Worm (Caenorhabditis elegans): Measurements from ENCODE around the gene srh-209.

Gene srh-209

DNA sequence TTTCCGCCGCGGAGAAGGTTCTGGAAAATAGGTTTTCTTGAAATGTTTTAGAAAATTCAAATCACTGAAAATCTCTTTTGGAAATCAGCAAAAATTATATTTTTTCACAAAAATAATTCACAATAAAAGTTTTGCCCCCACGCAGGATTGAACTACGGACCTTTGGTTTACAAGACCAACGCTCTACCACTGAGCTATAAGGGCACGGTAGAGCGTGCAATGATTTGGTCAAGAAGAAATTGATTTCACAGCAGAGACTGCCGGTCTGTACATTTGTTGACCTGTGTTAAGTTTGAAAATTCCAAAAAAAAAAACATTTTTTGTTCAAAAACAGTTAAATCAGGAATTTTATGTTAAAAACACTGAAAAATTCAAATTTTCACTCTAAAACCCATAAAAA is 7.7 kb upstream of the srh-209 start:
- TF ChIP-seq ztf-11 (tag; optimal IDR thresholded peaks at IDR 0.05) (no peak), elt-3 (tag; optimal IDR thresholded peaks at IDR 0.05) (no peak), skn-1 (tag; optimal IDR thresholded peaks at IDR 0.05) (no peak), eor-1 (tag; optimal IDR thresholded peaks at IDR 0.05) (no peak), unc-39 (tag; optimal IDR thresholded peaks at IDR 0.05) (no peak), elt-2 (tag; optimal IDR thresholded peaks at IDR 0.05) (peak; percentile 14), snpc-4 (tag; optimal IDR thresholded peaks at IDR 0.05) (no peak), tbx-2 (tag; optimal IDR thresholded peaks at IDR 0.05) (no peak)

DNA sequence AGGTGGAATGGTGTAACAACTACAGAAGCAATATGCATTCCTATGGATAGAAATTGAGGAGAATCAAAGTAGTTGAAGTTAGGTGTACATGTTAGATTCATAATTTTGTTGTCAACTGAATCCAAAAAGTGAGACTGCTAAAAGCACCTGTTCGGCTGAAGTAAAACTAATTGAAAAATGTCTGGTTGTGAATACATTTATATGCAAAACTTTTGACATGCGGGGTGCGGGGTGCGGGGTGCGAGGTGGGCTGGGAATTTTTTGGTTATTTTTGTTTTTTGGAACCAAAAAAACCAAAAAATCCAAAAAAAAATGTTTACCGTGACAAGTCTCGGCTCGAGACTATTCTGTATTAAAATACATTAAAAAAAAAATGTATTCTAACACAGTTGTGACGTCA is 5.5 kb upstream of the srh-209 start, which contains the start of gene srh-207:
Gene srh-207 (minus strand): TSS at position 101 of the 400 bp plus-strand sequence.
- TF ChIP-seq snpc-4 (tag; optimal IDR thresholded peaks at IDR 0.05) (no peak), pha-4 (tag; optimal IDR thresholded peaks at IDR 0.05) (no peak), elt-2 (tag; optimal IDR thresholded peaks at IDR 0.05) (no peak), jun-1 (tag; optimal IDR thresholded peaks at IDR 0.05) (no peak), elt-3 (tag; optimal IDR thresholded peaks at IDR 0.05) (no peak), nhr-76 (tag; optimal IDR thresholded peaks at IDR 0.05) (no peak), nhr-67 (tag; optimal IDR thresholded peaks at IDR 0.05) (no peak), nhr-237 (tag; optimal IDR thresholded peaks at IDR 0.05) (no peak), tbx-2 (tag; optimal IDR thresholded peaks at IDR 0.05) (no peak), lin-39 (tag; optimal IDR thresholded peaks at IDR 0.05) (no peak), nhr-25 (tag; optimal IDR thresholded peaks at IDR 0.05) (no peak), fos-1 (tag; optimal IDR thresholded peaks at IDR 0.05) (no peak)

DNA sequence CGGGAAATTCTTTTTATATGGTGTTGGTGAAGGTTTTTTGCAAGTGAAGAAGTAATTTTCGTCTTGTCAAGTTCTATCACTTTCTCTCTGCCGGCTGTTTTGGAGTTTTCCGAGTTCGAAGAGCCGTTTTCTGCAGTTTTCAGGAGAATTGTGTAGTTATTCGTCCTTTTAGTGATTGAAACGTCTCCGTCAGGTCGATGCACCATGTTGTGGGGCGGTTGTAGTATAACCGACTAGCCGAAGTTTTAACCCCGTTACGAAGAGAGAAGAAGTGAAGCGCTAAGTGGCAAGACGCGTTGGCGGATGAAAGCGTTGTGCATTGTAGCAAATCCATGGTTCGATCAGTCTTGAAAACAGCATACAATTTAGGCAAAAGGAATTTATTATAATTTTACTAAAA is 1.9 kb downstream of the srh-209 start:
- TF ChIP-seq lin-15B (tag; optimal IDR thresholded peaks at IDR 0.05) (no peak), zag-1 (tag; optimal IDR thresholded peaks at IDR 0.05) (no peak), fos-1 (tag; optimal IDR thresholded peaks at IDR 0.05) (no peak), sea-2 (GFP tag; optimal IDR thresholded peaks at IDR 0.05) (no peak), skn-1 (tag; optimal IDR thresholded peaks at IDR 0.05) (no peak), unc-62 (GFP tag; optimal IDR thresholded peaks at IDR 0.05) (no peak), unc-39 (tag; optimal IDR thresholded peaks at IDR 0.05) (no peak), fkh-2 (tag; optimal IDR thresholded peaks at IDR 0.05) (no peak), nhr-67 (tag; optimal IDR thresholded peaks at IDR 0.05) (no peak), elt-3 (tag; optimal IDR thresholded peaks at IDR 0.05) (no peak), ama-1 (optimal IDR thresholded peaks at IDR 0.05) (no peak)

- TF ChIP-seq eor-1 (tag; optimal IDR thresholded peaks at IDR 0.05) (no peak), jun-1 (tag; optimal IDR thresholded peaks at IDR 0.05) (no peak), elt-2 (tag; optimal IDR thresholded peaks at IDR 0.05) (no peak), nhr-67 (tag; optimal IDR thresholded peaks at IDR 0.05) (no peak), elt-1 (tag; optimal IDR thresholded peaks at IDR 0.05) (no peak), ceh-28 (tag; optimal IDR thresholded peaks at IDR 0.05) (no peak), R02D3.7 (tag; optimal IDR thresholded peaks at IDR 0.05) (no peak), lsy-12 (tag; optimal IDR thresholded peaks at IDR 0.05) (no peak), fkh-10 (GFP tag; optimal IDR thresholded peaks at IDR 0.05) (no peak), nhr-237 (tag; optimal IDR thresholded peaks at IDR 0.05) (no peak), unc-62 (GFP tag; optimal IDR thresholded peaks at IDR 0.05) (no peak), nhr-23 (tag; optimal IDR thresholded peaks at IDR 0.05) (no peak)
Measured at ce11 chrV:18397814-18398213, 6.9 kb downstream of the srh-209 start, which contains the start of gene Y51A2B.16. Gene Y51A2B.16, minus strand, starts transcription at chrV:18397914.

DNA sequence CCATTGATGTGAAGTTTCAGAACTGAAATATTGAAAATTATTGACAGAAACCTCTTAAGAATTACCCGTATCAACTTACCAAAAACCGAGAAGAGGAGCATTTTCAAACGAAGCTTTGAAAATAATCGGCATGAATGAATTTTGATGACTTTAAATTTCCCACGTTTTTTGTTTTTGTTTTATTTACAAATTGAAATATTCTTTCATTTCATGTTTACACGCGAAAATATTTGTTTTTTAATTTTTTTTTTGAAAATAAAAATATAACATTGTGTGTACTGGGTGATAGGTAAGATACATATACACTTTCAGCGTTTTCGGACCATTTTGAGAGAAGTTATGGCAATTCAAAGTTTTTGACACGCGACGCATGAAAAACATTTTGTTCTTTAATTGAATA is 9.0 kb downstream of the srh-209 start, which contains the start of gene Y51A2B.9:
Gene Y51A2B.9 (minus strand): TSS at position 101 of the 400 bp plus-strand sequence.
- TF ChIP-seq ceh-16 (tag; optimal IDR thresholded peaks at IDR 0.05) (no peak), snpc-4 (tag; optimal IDR thresholded peaks at IDR 0.05) (no peak)

DNA sequence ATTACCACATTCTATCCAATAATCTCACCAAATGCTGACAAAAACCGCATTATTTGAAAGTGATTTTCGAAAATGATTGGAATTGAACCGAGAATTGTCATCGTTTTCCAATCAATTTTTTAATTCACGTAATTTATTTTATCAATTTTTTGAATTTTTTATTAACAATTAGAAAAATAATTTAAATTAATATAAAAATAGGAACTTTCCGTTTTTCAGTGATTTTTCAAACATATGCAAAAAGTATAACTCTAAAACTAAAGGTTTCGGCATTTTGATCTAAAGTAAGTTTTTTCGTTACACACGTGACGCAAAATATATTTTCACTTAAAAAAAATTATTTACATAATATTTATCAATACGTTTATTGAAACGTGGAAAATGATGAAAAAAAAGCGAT is 10.5 kb downstream of the srh-209 start, which contains the start of gene Y51A2B.6:
Gene Y51A2B.6 (minus strand): TSS at position 101 of the 400 bp plus-strand sequence.
- TF ChIP-seq fkh-10 (GFP tag; optimal IDR thresholded peaks at IDR 0.05) = no peak
- TF ChIP-seq ceh-28 (tag; optimal IDR thresholded peaks at IDR 0.05) = no peak
- no peak for TF ChIP-seq elt-1 (tag; optimal IDR thresholded peaks at IDR 0.05)
- no peak for TF ChIP-seq lin-15B (tag; optimal IDR thresholded peaks at IDR 0.05)
- no peak for TF ChIP-seq daf-12 (tag; optimal IDR thresholded peaks at IDR 0.05)
- no peak for TF ChIP-seq nhr-76 (tag; optimal IDR thresholded peaks at IDR 0.05)
- TF ChIP-seq pqm-1 (tag; optimal IDR thresholded peaks at IDR 0.05) = no peak
- no peak for TF ChIP-seq sea-2 (GFP tag; optimal IDR thresholded peaks at IDR 0.05)
- TF ChIP-seq nhr-25 (tag; optimal IDR thresholded peaks at IDR 0.05) = no peak
- TF ChIP-seq ceh-9 (tag; optimal IDR thresholded peaks at IDR 0.05) = no peak
- no peak for TF ChIP-seq ztf-4 (tag; optimal IDR thresholded peaks at IDR 0.05)
- no peak for TF ChIP-seq jun-1 (tag; optimal IDR thresholded peaks at IDR 0.05)
- TF ChIP-seq ama-1 (optimal IDR thresholded peaks at IDR 0.05) = no peak
- no peak for TF ChIP-seq nhr-43 (tag; optimal IDR thresholded peaks at IDR 0.05; ENCODE audit: poor library complexity, severe bottlenecking)

Data from whole organism, L3 larva.